Worm (Caenorhabditis elegans): ENCODE results near the gene sru-23.

sru-23 gene

ce11 chrV:15972484-15972883, at the start of gene sru-23:
Gene sru-23 (minus strand): TSS chrV:15972584.
- TF ChIP-seq elt-3 (tag; optimal IDR thresholded peaks at IDR 0.05) (no peak), rnt-1 (tag; optimal IDR thresholded peaks at IDR 0.05) (no peak), sup-37 (GFP tag; optimal IDR thresholded peaks at IDR 0.05) (no peak), fkh-10 (GFP tag; optimal IDR thresholded peaks at IDR 0.05) (no peak), zip-4 (GFP tag; optimal IDR thresholded peaks at IDR 0.05) (no peak), ama-1 (optimal IDR thresholded peaks at IDR 0.05) (no peak), alr-1 (tag; optimal IDR thresholded peaks at IDR 0.05; ENCODE audit: borderline replicate concordance) (no peak), skn-1 (tag; optimal IDR thresholded peaks at IDR 0.05) (no peak), mab-9 (GFP tag; IDR thresholded peaks at IDR 0.05) (no peak)

- TF ChIP-seq snu-23 (GFP tag; optimal IDR thresholded peaks at IDR 0.05) (no peak), pqm-1 (tag; optimal IDR thresholded peaks at IDR 0.05) (no peak), nhr-85 (tag) (no peak), dsc-1 (tag; optimal IDR thresholded peaks at IDR 0.05) (no peak), nhr-19 (GFP tag; conservative IDR thresholded peaks at IDR 0.05) (no peak), dpl-1 (GFP tag; optimal IDR thresholded peaks at IDR 0.05) (no peak)
Observed at ce11 chrV:16020042-16020441, 47.7 kb upstream of the sru-23 start, which contains the start of gene srx-44. Gene srx-44 (plus strand): TSS chrV:16020342.

ce11 chrV:16017671-16018070, 45.3 kb upstream of the sru-23 start, which contains the start of gene srx-43:
Gene srx-43 (plus strand): TSS chrV:16017971.
- TF ChIP-seq pag-3 (tag; optimal IDR thresholded peaks at IDR 0.05; ENCODE audit: borderline replicate concordance, insufficient read depth) (no peak), rnt-1 (tag; optimal IDR thresholded peaks at IDR 0.05) (no peak), ceh-88 (GFP tag; IDR thresholded peaks at IDR 0.05) (no peak), nhr-11 (tag; optimal IDR thresholded peaks at IDR 0.05) (no peak), nhr-19 (GFP tag; conservative IDR thresholded peaks at IDR 0.05) (no peak), unc-62 (GFP tag; optimal IDR thresholded peaks at IDR 0.05) (no peak)

- TF ChIP-seq ceh-8 (GFP tag; optimal IDR thresholded peaks at IDR 0.05) (peak; percentile 66), isw-1 (GFP tag; IDR thresholded peaks at IDR 0.05) (no peak), ces-1 (GFP tag; optimal IDR thresholded peaks at IDR 0.05) (no peak)
Observed at ce11 chrV:16016977-16017376, 44.6 kb upstream of the sru-23 start.

- TF ChIP-seq fkh-4 (tag; optimal IDR thresholded peaks at IDR 0.05; ENCODE audit: borderline replicate concordance) (no peak), unc-130 (tag; optimal IDR thresholded peaks at IDR 0.05) (no peak), efl-1 (optimal IDR thresholded peaks at IDR 0.05) (no peak), efl-1 (GFP tag; optimal IDR thresholded peaks at IDR 0.05 in 1 of 2) (no peak), fkh-10 (GFP tag; optimal IDR thresholded peaks at IDR 0.05) (no peak), nhr-20 (tag; optimal IDR thresholded peaks at IDR 0.05) (no peak), lin-15B (tag; optimal IDR thresholded peaks at IDR 0.05) (no peak), nhr-90 (tag; optimal IDR thresholded peaks at IDR 0.05; ENCODE audit: poor library complexity) (no peak), jun-1 (tag; optimal IDR thresholded peaks at IDR 0.05) (no peak), hpl-2 (GFP tag; optimal IDR thresholded peaks at IDR 0.05) (no peak), efl-3 (GFP tag; optimal IDR thresholded peaks at IDR 0.05) (no peak), alr-1 (tag; optimal IDR thresholded peaks at IDR 0.05; ENCODE audit: borderline replicate concordance) (no peak), zip-4 (GFP tag; optimal IDR thresholded peaks at IDR 0.05) (no peak), mdl-1 (tag; optimal IDR thresholded peaks at IDR 0.05) (no peak), blmp-1 (tag; optimal IDR thresholded peaks at IDR 0.05) (no peak)
Observed at ce11 chrV:16015652-16016051, 43.3 kb upstream of the sru-23 start, which contains the start of gene str-232. Gene str-232 (minus strand): TSS chrV:16015752.

Measured in whole organism, L1 larva.